Fruit fly (Drosophila melanogaster) Kc167 (cell line): ENCODE data around the gene TSG101.

Experiments
- Myc ChIP-seq: fragments of >200 bp; optimal IDR thresholded peaks from 2 replicates; lab custom pipeline; 2017; ENCODE audit warnings: missing external identifiers
- insv ChIP-seq: fragments of >200 bp; optimal IDR thresholded peaks from 3 replicates; lab custom pipeline; 2018; ENCODE audit warnings: missing external identifiers
- psq ChIP-seq: fragments of >200 bp; optimal IDR thresholded peaks from 2 replicates; lab custom pipeline; 2017; ENCODE audit warnings: missing external identifiers
- ttk ChIP-seq: sonication (Bioruptor generic); optimal IDR thresholded peaks from 2 replicates; lab custom pipeline; 2017; ENCODE audit warnings: missing external identifiers

dm6 chr3L:16893647-16894046 lies 51.6 kb downstream of the TSG101 start:
- TF ChIP-seq insv (lab: Kevin White, UChicago) (no peak), Myc (lab: Kevin White, UChicago) (no peak), ttk (no peak), psq (lab: Kevin White, UChicago) (no peak)
